Fruit fly (Drosophila melanogaster) whole organism, embryonic: ENCODE data around the gene Fitm.

Experiments used
- CG10209 ChIP-seq: fragments of 200-800 bp; sonication (Bioruptor generic); optimal IDR thresholded peaks from 3 replicates; lab custom pipeline; 2017; ENCODE audit warnings: missing biosample characterization, mild to moderate bottlenecking, missing genetic modification characterization, missing genetic modification reagents
- CG10959 ChIP-seq: fragments of 200-800 bp; sonication (Bioruptor generic); IDR thresholded peaks from 2 replicates; pipeline ENCODE4 v1.3.6; 2022; ENCODE audit warnings: missing biosample characterization, missing genetic modification characterization
- CG11723 ChIP-seq: fragments of 200-800 bp; sonication (Bioruptor generic); optimal IDR thresholded peaks from 2 replicates; lab custom pipeline; 2017; ENCODE audit warnings: missing biosample characterization, mild to moderate bottlenecking, missing genetic modification characterization
- CG15479 ChIP-seq: fragments of 200-800 bp; sonication (Bioruptor generic); optimal IDR thresholded peaks from 3 replicates; lab custom pipeline; 2019; ENCODE audit warnings: missing biosample characterization, mild to moderate bottlenecking, missing genetic modification characterization, moderate library complexity
- CG17359 ChIP-seq: fragments of 200-800 bp; sonication (Bioruptor generic); optimal IDR thresholded peaks from 3 replicates; lab custom pipeline; 2018; ENCODE audit warnings: missing biosample characterization, mild to moderate bottlenecking, missing genetic modification characterization, moderate library complexity
- CG18011 ChIP-seq: fragments of 200-800 bp; sonication (Bioruptor generic); optimal IDR thresholded peaks from 2 replicates; lab custom pipeline; 2017; ENCODE audit warnings: missing biosample characterization, missing genetic modification characterization, mild to moderate bottlenecking, moderate library complexity, missing genotype
- CG31224 ChIP-seq: fragments of 200-800 bp; sonication (Bioruptor generic); IDR thresholded peaks from 2 replicates; pipeline ENCODE4 v1.3.6; 2022; ENCODE audit warnings: missing biosample characterization, missing genetic modification characterization
- CG34376 ChIP-seq: fragments of 200-800 bp; sonication (Bioruptor generic); optimal IDR thresholded peaks from 2 replicates; lab custom pipeline; 2018; ENCODE audit warnings: missing biosample characterization, mild to moderate bottlenecking, missing genetic modification characterization
- Ets65A ChIP-seq: fragments of 200-800 bp; sonication (Bioruptor generic); peaks from one replicate; lab custom pipeline; 2016; ENCODE audit warnings: missing biosample characterization, missing genetic modification characterization
- GATAe ChIP-seq: fragments of 200-800 bp; sonication (Bioruptor generic); conservative IDR thresholded peaks from 2 replicates; pipeline ENCODE4 v1.3.6; 2022; ENCODE audit warnings: missing biosample characterization, missing genetic modification characterization
- HLH4C ChIP-seq: fragments of 200-800 bp; sonication (Bioruptor generic); IDR thresholded peaks from 3 replicates; pipeline ENCODE4 v1.3.6; 2022; ENCODE audit warnings: missing biosample characterization, missing genetic modification characterization; ENCODE audit not compliant: partially characterized antibody
- Hr78 ChIP-seq, 2 experiments: fragments of 200-800 bp in 1 of 2; fragments of >200 bp in 1 of 2; sonication (Bioruptor generic) in 1 of 2; optimal IDR thresholded peaks; 2 replicates each; lab custom pipeline; 2017 to 2019; ENCODE audit warnings: missing biosample characterization in 2 of 2, missing genetic modification characterization in 2 of 2, mild to moderate bottlenecking in 1 of 2, moderate library complexity in 1 of 2
- Lim3 ChIP-seq: fragments of 200-800 bp; sonication (Bioruptor generic); IDR thresholded peaks from 2 replicates; pipeline ENCODE4 v1.3.6; 2022; ENCODE audit warnings: missing biosample characterization, missing genetic modification characterization
- Med ChIP-seq: fragments of 200-800 bp; sonication (Bioruptor generic); peaks from one replicate; lab custom pipeline; 2016; ENCODE audit warnings: missing biosample characterization, missing genetic modification characterization, mild to moderate bottlenecking, inconsistent platforms, moderate library complexity
- NfI ChIP-seq: fragments of 200-800 bp; sonication (Bioruptor generic); optimal IDR thresholded peaks from 3 replicates; lab custom pipeline; 2018; ENCODE audit warnings: missing biosample characterization, mild to moderate bottlenecking, missing genetic modification characterization, moderate library complexity
- Pdp1 ChIP-seq, 2 experiments: fragments of 200-800 bp; sonication (Bioruptor generic); optimal IDR thresholded peaks; 3 replicates each; lab custom pipeline; 2016; ENCODE audit warnings: missing biosample characterization in 2 of 2, missing genetic modification characterization in 2 of 2, mild to moderate bottlenecking in 1 of 2, moderate library complexity in 1 of 2
- Ravus ChIP-seq: fragments of 200-800 bp; sonication (Bioruptor generic); IDR thresholded peaks from 2 replicates; pipeline ENCODE4 v1.3.6; 2022; ENCODE audit warnings: missing biosample characterization, missing genetic modification characterization
- btn ChIP-seq: fragments of 200-800 bp; sonication (Bioruptor generic); optimal IDR thresholded peaks from 2 replicates; lab custom pipeline; 2016; ENCODE audit warnings: missing biosample characterization, missing genetic modification characterization
- caup ChIP-seq: fragments of 200-800 bp; sonication (Bioruptor generic); optimal IDR thresholded peaks from 3 replicates; lab custom pipeline; 2017; ENCODE audit warnings: missing biosample characterization, mild to moderate bottlenecking, missing genetic modification characterization, moderate library complexity; ENCODE audit not compliant: severe bottlenecking
- crol ChIP-seq: fragments of 200-800 bp; sonication (Bioruptor generic); IDR thresholded peaks from 2 replicates; pipeline ENCODE4 v1.3.6; 2022; ENCODE audit warnings: missing biosample characterization, missing genetic modification characterization
- cwo ChIP-seq: fragments of 200-800 bp; sonication (Bioruptor generic); optimal IDR thresholded peaks from 3 replicates; lab custom pipeline; 2017; ENCODE audit warnings: missing biosample characterization, missing genetic modification characterization, mild to moderate bottlenecking, moderate library complexity, missing genetic modification reagents
- exex ChIP-seq: fragments of 200-800 bp; sonication (Bioruptor generic); optimal IDR thresholded peaks from 4 replicates; lab custom pipeline; 2018; ENCODE audit warnings: missing biosample characterization, mild to moderate bottlenecking, missing genetic modification characterization, moderate library complexity
- fd96Cb ChIP-seq: fragments of 200-800 bp; sonication (Bioruptor generic); optimal IDR thresholded peaks from 2 replicates; lab custom pipeline; 2018; ENCODE audit warnings: missing biosample characterization, mild to moderate bottlenecking, missing genetic modification characterization, moderate library complexity
- fru ChIP-seq: fragments of >200 bp; optimal IDR thresholded peaks from 2 replicates; lab custom pipeline; 2017
- grn ChIP-seq: fragments of 200-800 bp; sonication (Bioruptor generic); optimal IDR thresholded peaks from 3 replicates; lab custom pipeline; 2017; ENCODE audit warnings: missing biosample characterization, missing genetic modification characterization
- inv ChIP-seq: fragments of 200-800 bp; sonication (Bioruptor generic); IDR thresholded peaks from 2 replicates; pipeline ENCODE4 v1.3.6; 2022; ENCODE audit warnings: missing biosample characterization, missing genetic modification characterization; ENCODE audit not compliant: partially characterized antibody
- kay ChIP-seq: fragments of 200-800 bp; sonication (Bioruptor generic); optimal IDR thresholded peaks from 2 replicates; lab custom pipeline; 2016; ENCODE audit warnings: missing biosample characterization, missing genetic modification characterization
- lab ChIP-seq: fragments of 200-800 bp; sonication (Bioruptor generic); optimal IDR thresholded peaks from 3 replicates; lab custom pipeline; 2017; ENCODE audit warnings: missing biosample characterization, missing genetic modification characterization, mild to moderate bottlenecking, moderate library complexity, missing genetic modification reagents
- maf-S ChIP-seq: fragments of 200-800 bp; sonication (Bioruptor generic); optimal IDR thresholded peaks from 2 replicates; lab custom pipeline; 2016; ENCODE audit warnings: missing biosample characterization, missing genetic modification characterization
- mirr ChIP-seq: fragments of 200-800 bp; sonication (Bioruptor generic); optimal IDR thresholded peaks from 3 replicates; lab custom pipeline; 2018; ENCODE audit warnings: missing biosample characterization, mild to moderate bottlenecking, missing genetic modification characterization
- scrt ChIP-seq: fragments of 200-800 bp; sonication (Bioruptor generic); optimal IDR thresholded peaks from 2 replicates; lab custom pipeline; 2018; ENCODE audit warnings: missing biosample characterization, mild to moderate bottlenecking, missing genetic modification characterization, moderate library complexity
- sd ChIP-seq: fragments of 200-800 bp; sonication (Bioruptor generic); optimal IDR thresholded peaks from 3 replicates; lab custom pipeline; 2018; ENCODE audit warnings: missing biosample characterization, mild to moderate bottlenecking, missing genetic modification characterization, moderate library complexity
- sens ChIP-seq: fragments of 200-800 bp; sonication (Bioruptor generic); peaks from one replicate; lab custom pipeline; 2016; ENCODE audit warnings: missing biosample characterization, missing genetic modification characterization
- sens-2 ChIP-seq: fragments of 200-800 bp; sonication (Bioruptor generic); IDR thresholded peaks from 2 replicates; pipeline ENCODE4 v1.3.6; 2022; ENCODE audit warnings: missing biosample characterization, missing genetic modification characterization
- sug ChIP-seq: fragments of 200-800 bp; optimal IDR thresholded peaks from 2 replicates; lab custom pipeline; 2019; ENCODE audit warnings: missing biosample characterization, mild to moderate bottlenecking, missing genetic modification characterization, moderate library complexity
- tll ChIP-seq, 2 experiments: fragments of 200-800 bp in 1 of 2; fragments of >200 bp in 1 of 2; sonication (Bioruptor generic) in 1 of 2; optimal IDR thresholded peaks; 2 replicates each; lab custom pipeline; 2017 to 2019; ENCODE audit warnings: missing biosample characterization in 2 of 2, missing genetic modification characterization in 2 of 2, mild to moderate bottlenecking in 1 of 2, moderate library complexity in 1 of 2
- tx ChIP-seq: fragments of 200-800 bp; sonication (Bioruptor generic); optimal IDR thresholded peaks from 2 replicates; lab custom pipeline; 2016; ENCODE audit warnings: missing biosample characterization, missing genetic modification characterization
- vfl ChIP-seq: fragments of 200-800 bp; sonication (Bioruptor generic); optimal IDR thresholded peaks from 2 replicates; lab custom pipeline; 2016; ENCODE audit warnings: missing biosample characterization, missing genetic modification characterization
- wdn ChIP-seq: fragments of 200-800 bp; sonication (Bioruptor generic); IDR thresholded peaks from 2 replicates; pipeline ENCODE4 v1.3.6; 2022; ENCODE audit warnings: missing biosample characterization, missing genetic modification characterization

Gene Fitm

dm6 chr3L:5176789-5177188 is 30.9 kb upstream of the Fitm start:
- TF ChIP-seq tll (GFP tag; optimal IDR thresholded peaks at IDR 0.05; lab: Kevin White, UChicago) (no peak), inv (GFP tag; lab: Robert Waterston, UW) (no peak), scrt (GFP tag; lab: Kevin White, UChicago) (no peak), mirr (GFP tag; lab: Kevin White, UChicago) (peak; percentile 92), cwo (GFP tag; lab: Kevin White, UChicago) (peak; percentile 40), CG15479 (GFP tag; lab: Kevin White, UChicago) (peak; percentile 68), fd96Cb (tag; lab: Kevin White, UChicago) (no peak), Ets65A (peak; percentile 72), CG10209 (GFP tag; lab: Kevin White, UChicago) (no peak), maf-S (GFP tag; lab: Kevin White, UChicago) (no peak), sug (tag; lab: Kevin White, UChicago) (peak; percentile 63), exex (tag; lab: Kevin White, UChicago) (peak; percentile 88), Ravus (GFP tag; lab: Robert Waterston, UW) (no peak), grn (peak; percentile 62), lab (GFP tag; lab: Kevin White, UChicago) (peak; percentile 59), CG34376 (GFP tag; lab: Kevin White, UChicago) (peak; percentile 34), sd (tag; lab: Kevin White, UChicago) (peak; percentile 53), CG17359 (tag; lab: Kevin White, UChicago) (no peak), sens-2 (peak; percentile 35; the same call in 1 of the 2 replicates), NfI (GFP tag; lab: Kevin White, UChicago) (no peak), CG31224 (no peak), sens (no peak), btn (no peak), caup (peak; percentile 27), GATAe (GFP tag; lab: Robert Waterston, UW) (peak; percentile 40), CG10959 (GFP tag; lab: Robert Waterston, UW) (no peak), crol (no peak), kay (GFP tag; lab: Kevin White, UChicago) (no peak), Hr78 (GFP tag; optimal IDR thresholded peaks at IDR 0.05; lab: Kevin White, UChicago) (peak in 1 of 2 experiments; percentile 60), vfl (no peak), tx (no peak), Pdp1 (GFP tag; optimal IDR thresholded peaks at IDR 0.05; lab: Kevin White, UChicago) (peak in 1 of 2 experiments; percentile 13)

DNA sequence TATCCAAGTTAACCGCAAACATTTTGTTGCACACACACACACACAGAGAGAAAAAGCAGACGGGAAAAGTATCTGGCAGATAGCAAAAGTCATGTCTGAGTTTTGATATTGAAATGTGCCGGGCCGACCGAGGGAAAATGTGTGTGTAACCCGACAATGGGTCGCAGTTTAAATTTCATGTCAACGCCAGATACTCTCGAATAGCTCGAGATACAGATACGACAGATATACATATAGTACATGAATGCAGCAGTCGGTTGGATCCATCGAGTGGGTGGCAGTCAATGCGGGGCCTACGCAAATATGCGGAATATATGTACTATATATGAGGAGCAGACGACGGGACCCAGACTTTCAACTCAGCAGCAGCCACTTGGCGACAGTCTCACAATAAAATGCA is 30.2 kb upstream of the Fitm start:
- no peak for TF ChIP-seq CG11723
- peak; percentile 64 for TF ChIP-seq Med (GFP tag; lab: Kevin White, UChicago)
- TF ChIP-seq HLH4C (GFP tag; lab: Robert Waterston, UW) = no peak
- TF ChIP-seq fru = no peak

DNA sequence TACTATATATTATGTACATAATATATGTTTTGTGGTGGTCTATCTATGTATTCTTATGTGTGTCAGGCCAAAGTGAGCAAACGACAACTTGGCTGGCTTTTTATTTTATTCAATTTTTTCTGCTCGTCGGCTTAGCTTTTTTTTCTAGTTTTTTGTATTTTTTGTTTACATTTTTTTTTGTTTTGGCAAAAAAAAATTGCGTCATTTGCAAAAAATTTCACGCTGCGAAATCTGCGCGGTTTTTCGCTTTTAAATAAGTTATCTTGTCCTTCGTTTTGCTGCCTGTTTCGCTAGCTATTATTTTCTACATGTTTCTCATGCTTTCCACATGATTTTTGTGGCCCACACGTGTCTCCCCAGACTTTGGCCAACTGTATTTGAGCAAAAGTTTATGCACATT is 26.6 kb upstream of the Fitm start:
- TF ChIP-seq CG18011 (GFP tag; lab: Kevin White, UChicago) (no peak), Lim3 (GFP tag; lab: Robert Waterston, UW) (no peak), wdn (GFP tag; lab: Robert Waterston, UW) (no peak), Ets65A (peak; percentile 23)
